Fruit fly (Drosophila melanogaster) whole organism, embryonic: ENCODE data around the gene Bace.

ENCODE experiments used
- Abd-B ChIP-seq: fragments of 200-800 bp; sonication (Bioruptor generic); optimal IDR thresholded peaks from 2 replicates; lab custom pipeline; 2018; ENCODE audit warnings: missing biosample characterization, mild to moderate bottlenecking, missing genetic modification characterization, moderate library complexity
- Atf-2 ChIP-seq: fragments of 200-800 bp; sonication (Bioruptor generic); optimal IDR thresholded peaks from 2 replicates; lab custom pipeline; 2016; ENCODE audit warnings: missing biosample characterization, missing genetic modification characterization
- Blimp-1 ChIP-seq: fragments of 200-800 bp; sonication (Bioruptor generic); optimal IDR thresholded peaks from 3 replicates; lab custom pipeline; 2018; ENCODE audit warnings: missing biosample characterization, missing genetic modification characterization, mild to moderate bottlenecking, moderate library complexity, missing genetic modification reagents
- CG10462 ChIP-seq: fragments of 200-800 bp; sonication (Bioruptor generic); optimal IDR thresholded peaks from 2 replicates; lab custom pipeline; 2016; ENCODE audit warnings: missing biosample characterization, missing genetic modification characterization
- CG11398 ChIP-seq: fragments of 200-800 bp; sonication (Bioruptor generic); optimal IDR thresholded peaks from 2 replicates; lab custom pipeline; 2016; ENCODE audit warnings: missing biosample characterization, missing genetic modification characterization
- CG12155 ChIP-seq: fragments of 200-800 bp; sonication (Bioruptor generic); optimal IDR thresholded peaks from 3 replicates; lab custom pipeline; 2016; ENCODE audit warnings: missing biosample characterization, missing genetic modification characterization
- CG12744 ChIP-seq: fragments of 200-800 bp; sonication (Bioruptor generic); optimal IDR thresholded peaks from 2 replicates; lab custom pipeline; 2016; ENCODE audit warnings: missing biosample characterization, missing genetic modification characterization
- CG12942 ChIP-seq: fragments of 200-800 bp; sonication (Bioruptor generic); optimal IDR thresholded peaks from 3 replicates; lab custom pipeline; 2016; ENCODE audit warnings: missing biosample characterization, missing genetic modification characterization
- CG13287 ChIP-seq: fragments of 200-800 bp; sonication (Bioruptor generic); IDR thresholded peaks from 2 replicates; pipeline ENCODE4 v1.3.6; 2022; ENCODE audit warnings: missing biosample characterization, missing genetic modification characterization; ENCODE audit not compliant: partially characterized antibody
- CG1603 ChIP-seq: fragments of 200-800 bp; sonication (Bioruptor generic); optimal IDR thresholded peaks from 2 replicates; lab custom pipeline; 2019; ENCODE audit warnings: missing biosample characterization, mild to moderate bottlenecking, missing genetic modification characterization, moderate library complexity
- CG1832 ChIP-seq: fragments of 200-800 bp; sonication (Bioruptor generic); optimal IDR thresholded peaks from 2 replicates; lab custom pipeline; 2017; ENCODE audit warnings: missing biosample characterization, mild to moderate bottlenecking, missing genetic modification characterization, inconsistent platforms
- CG18476 ChIP-seq: fragments of 200-800 bp; sonication (Bioruptor generic); optimal IDR thresholded peaks from 2 replicates; lab custom pipeline; 2016; ENCODE audit warnings: missing biosample characterization, mild to moderate bottlenecking, missing genetic modification characterization
- CG2120 ChIP-seq: fragments of 200-800 bp; sonication (Bioruptor generic); optimal IDR thresholded peaks from 3 replicates; lab custom pipeline; 2016; ENCODE audit warnings: missing biosample characterization, missing genetic modification characterization
- CG3847 ChIP-seq: fragments of 200-800 bp; sonication (Bioruptor generic); IDR thresholded peaks from 2 replicates; pipeline ENCODE4 v1.3.6; 2022; ENCODE audit warnings: missing biosample characterization, missing genetic modification characterization
- CG7556 ChIP-seq: fragments of 200-800 bp; sonication (Bioruptor generic); optimal IDR thresholded peaks from 2 replicates; lab custom pipeline; 2017; ENCODE audit warnings: missing biosample characterization, mild to moderate bottlenecking, missing genetic modification characterization
- CG7963 ChIP-seq: fragments of 200-800 bp; sonication (Bioruptor generic); IDR thresholded peaks from 3 replicates; pipeline ENCODE4 v1.3.6; 2022; ENCODE audit warnings: missing biosample characterization, missing genetic modification characterization; ENCODE audit not compliant: partially characterized antibody
- CG9817 ChIP-seq: fragments of 200-800 bp; sonication (Bioruptor generic); optimal IDR thresholded peaks from 2 replicates; lab custom pipeline; 2018; ENCODE audit warnings: missing biosample characterization, mild to moderate bottlenecking, missing genetic modification characterization, moderate library complexity
- Camta ChIP-seq: fragments of 200-800 bp; sonication (Bioruptor generic); optimal IDR thresholded peaks from 2 replicates; lab custom pipeline; 2016; ENCODE audit warnings: missing biosample characterization, missing genetic modification characterization
- Gsc ChIP-seq: fragments of 200-800 bp; sonication (Bioruptor generic); IDR thresholded peaks from 2 replicates; pipeline ENCODE4 v1.3.6; 2022; ENCODE audit warnings: missing biosample characterization, missing genetic modification characterization
- Hr3 ChIP-seq: fragments of 200-800 bp; sonication (Bioruptor generic); optimal IDR thresholded peaks from 3 replicates; lab custom pipeline; 2016; ENCODE audit warnings: missing biosample characterization, missing genetic modification characterization
- Lpt ChIP-seq: fragments of >200 bp; optimal IDR thresholded peaks from 2 replicates; lab custom pipeline; 2018; ENCODE audit warnings: missing biosample characterization, missing genetic modification characterization
- NK7.1 ChIP-seq: fragments of 200-800 bp; sonication (Bioruptor generic); optimal IDR thresholded peaks from 3 replicates; lab custom pipeline; 2016; ENCODE audit warnings: missing biosample characterization, missing genetic modification characterization
- Neu2 ChIP-seq: fragments of 200-800 bp; sonication (Bioruptor generic); optimal IDR thresholded peaks from 3 replicates; lab custom pipeline; 2016; ENCODE audit warnings: missing biosample characterization, missing genetic modification characterization, borderline replicate concordance
- Opbp ChIP-seq: fragments of 200-800 bp; sonication (Bioruptor generic); IDR thresholded peaks from 3 replicates; pipeline ENCODE4 v1.3.6; 2022; ENCODE audit warnings: missing biosample characterization, missing genetic modification characterization; ENCODE audit not compliant: partially characterized antibody
- Poxn ChIP-seq: fragments of 200-800 bp; sonication (Bioruptor generic); IDR thresholded peaks from 2 replicates; pipeline ENCODE4 v1.3.6; 2022; ENCODE audit warnings: missing biosample characterization, missing genetic modification characterization
- Side ChIP-seq: fragments of 200-800 bp; sonication (Bioruptor generic); optimal IDR thresholded peaks from 2 replicates; lab custom pipeline; 2016; ENCODE audit warnings: missing biosample characterization, missing genetic modification characterization
- Sox100B ChIP-seq: fragments of 200-800 bp; sonication (Bioruptor generic); optimal IDR thresholded peaks from 3 replicates; lab custom pipeline; 2018; ENCODE audit warnings: missing biosample characterization, mild to moderate bottlenecking, missing genetic modification characterization
- Spps ChIP-seq: fragments of 200-800 bp; sonication (Bioruptor generic); optimal IDR thresholded peaks from 2 replicates; lab custom pipeline; 2018; ENCODE audit warnings: missing biosample characterization, mild to moderate bottlenecking, missing genetic modification characterization
- Sry-β ChIP-seq: fragments of 200-800 bp; sonication (Bioruptor generic); optimal IDR thresholded peaks from 2 replicates; lab custom pipeline; 2018; ENCODE audit warnings: missing biosample characterization, mild to moderate bottlenecking, missing genetic modification characterization, moderate library complexity
- Tbp ChIP-seq: fragments of >200 bp; optimal IDR thresholded peaks from 2 replicates; lab custom pipeline; 2018; ENCODE audit warnings: missing biosample characterization, missing genetic modification characterization
- ase ChIP-seq: fragments of 200-800 bp; sonication (Bioruptor generic); IDR thresholded peaks from 3 replicates; pipeline ENCODE4 v1.3.6; 2022; ENCODE audit warnings: missing biosample characterization, missing genetic modification characterization
- chinmo ChIP-seq: fragments of 200-800 bp; sonication (Bioruptor generic); IDR thresholded peaks from 4 replicates; pipeline ENCODE4 v1.3.6; 2022; ENCODE audit warnings: missing biosample characterization, missing genetic modification characterization; ENCODE audit not compliant: partially characterized antibody
- ems ChIP-seq: fragments of 200-800 bp; sonication (Bioruptor generic); optimal IDR thresholded peaks from 3 replicates; lab custom pipeline; 2016; ENCODE audit warnings: missing biosample characterization, missing genetic modification characterization
- hth ChIP-seq: fragments of >200 bp; optimal IDR thresholded peaks from 2 replicates; lab custom pipeline; 2017; ENCODE audit warnings: inconsistent platforms
- ind ChIP-seq: fragments of 200-800 bp; sonication (Bioruptor generic); optimal IDR thresholded peaks from 3 replicates; lab custom pipeline; 2016; ENCODE audit warnings: missing biosample characterization, missing genetic modification characterization
- inv ChIP-seq: fragments of 200-800 bp; sonication (Bioruptor generic); IDR thresholded peaks from 2 replicates; pipeline ENCODE4 v1.3.6; 2022; ENCODE audit warnings: missing biosample characterization, missing genetic modification characterization; ENCODE audit not compliant: partially characterized antibody
- jumu ChIP-seq: fragments of 200-800 bp; sonication (Bioruptor generic); optimal IDR thresholded peaks from 3 replicates; lab custom pipeline; 2016; ENCODE audit warnings: missing biosample characterization, missing genetic modification characterization
- kni ChIP-seq: fragments of 200-800 bp; sonication (Bioruptor generic); optimal IDR thresholded peaks from 3 replicates; lab custom pipeline; 2017; ENCODE audit warnings: mild to moderate bottlenecking, missing biosample characterization, missing genetic modification reagents, missing genetic modification characterization
- lilli ChIP-seq: fragments of 200-800 bp; sonication (Bioruptor generic); optimal IDR thresholded peaks from 3 replicates; lab custom pipeline; 2016; ENCODE audit warnings: missing biosample characterization, missing genetic modification characterization
- mld ChIP-seq: fragments of 200-800 bp; sonication (Bioruptor generic); IDR thresholded peaks from 3 replicates; pipeline ENCODE4 v1.3.6; 2022; ENCODE audit warnings: missing biosample characterization, missing genetic modification characterization; ENCODE audit not compliant: partially characterized antibody
- org-1 ChIP-seq: fragments of 200-800 bp; sonication (Bioruptor generic); optimal IDR thresholded peaks from 2 replicates; lab custom pipeline; 2017; ENCODE audit warnings: missing biosample characterization, missing genetic modification characterization
- pb ChIP-seq: fragments of 200-800 bp; sonication (Bioruptor generic); optimal IDR thresholded peaks from 3 replicates; lab custom pipeline; 2016; ENCODE audit warnings: missing biosample characterization, missing genetic modification characterization
- prd ChIP-seq, 3 experiments: fragments of >200 bp in 2 of 3; fragments of 200-800 bp in 1 of 3; sonication (Bioruptor generic) in 1 of 3; optimal IDR thresholded peaks in 2 of 3; IDR thresholded peaks in 1 of 3; 2 replicates in 2 of 3; 3 replicates in 1 of 3; pipeline versions ENCODE4 v1.3.6 to Lab custom; 2017 to 2022; ENCODE audit warnings: missing biosample characterization in 1 of 3, missing genetic modification characterization in 1 of 3
- psq ChIP-seq: fragments of 200-800 bp; sonication (Bioruptor generic); optimal IDR thresholded peaks from 2 replicates; lab custom pipeline; 2017; ENCODE audit warnings: missing biosample characterization, missing genetic modification characterization
- pum ChIP-seq: fragments of 200-800 bp; sonication (Bioruptor generic); optimal IDR thresholded peaks from 2 replicates; lab custom pipeline; 2016; ENCODE audit warnings: missing biosample characterization, missing genetic modification characterization
- pzg ChIP-seq: fragments of 200-800 bp; sonication (Bioruptor generic); optimal IDR thresholded peaks from 3 replicates; lab custom pipeline; 2018; ENCODE audit warnings: missing biosample characterization, mild to moderate bottlenecking, missing genetic modification characterization, moderate library complexity
- rib ChIP-seq: fragments of 200-800 bp; sonication (Bioruptor generic); IDR thresholded peaks from 2 replicates; pipeline ENCODE4 v1.3.6; 2022; ENCODE audit warnings: missing biosample characterization, missing genetic modification characterization
- vfl ChIP-seq: fragments of 200-800 bp; sonication (Bioruptor generic); optimal IDR thresholded peaks from 2 replicates; lab custom pipeline; 2016; ENCODE audit warnings: missing biosample characterization, missing genetic modification characterization
- vvl ChIP-seq: fragments of 200-800 bp; sonication (Bioruptor generic); IDR thresholded peaks from 2 replicates; pipeline ENCODE4 v1.3.6; 2022; ENCODE audit warnings: missing biosample characterization, missing genetic modification characterization
- wdn ChIP-seq: fragments of 200-800 bp; sonication (Bioruptor generic); IDR thresholded peaks from 2 replicates; pipeline ENCODE4 v1.3.6; 2022; ENCODE audit warnings: missing biosample characterization, missing genetic modification characterization

The Bace gene

DNA sequence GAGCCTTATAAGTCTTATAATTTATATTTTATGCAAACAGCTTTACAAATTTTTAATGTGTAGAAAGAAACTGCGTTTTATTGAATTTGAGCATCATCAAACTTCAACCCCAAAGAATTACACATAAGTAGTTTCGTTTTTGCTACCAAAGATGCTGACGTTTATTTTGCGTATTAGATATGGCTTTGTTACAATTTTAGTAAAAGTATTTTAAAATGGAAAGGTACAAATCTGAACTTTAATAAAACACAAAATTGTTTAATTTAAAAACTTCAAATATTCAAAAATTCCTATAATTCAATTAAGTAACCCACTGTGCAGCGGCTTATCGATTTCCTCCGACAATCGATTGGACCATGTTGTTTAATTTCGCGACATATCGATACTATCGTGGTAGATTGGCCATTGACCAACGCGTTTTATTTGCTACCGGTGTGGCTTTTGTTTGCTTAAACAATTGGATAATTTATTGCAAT lies 32.0 kb downstream of the Bace start, which contains the start of gene prg (continued):
- TF ChIP-seq Camta (GFP tag; lab: Kevin White, UChicago) (peak; percentile 62), vfl (GFP tag; lab: Kevin White, UChicago) (no peak), prd (optimal IDR thresholded peaks at IDR 0.05; lab: Kevin White, UChicago) (no peak), prd (GFP tag; IDR thresholded peaks at IDR 0.05; lab: Robert Waterston, UW) (no peak; the same call in 2 of the 3 replicates), CG11398 (GFP tag; lab: Kevin White, UChicago) (peak; percentile 3), jumu (GFP tag; lab: Kevin White, UChicago) (peak; percentile 71), CG10462 (GFP tag; lab: Kevin White, UChicago) (peak; percentile 34), CG12744 (GFP tag; lab: Kevin White, UChicago) (peak; percentile 60), Hr3 (GFP tag; lab: Kevin White, UChicago) (peak; percentile 58), ind (GFP tag; lab: Kevin White, UChicago) (peak; percentile 43), CG7556 (GFP tag; lab: Kevin White, UChicago) (peak; percentile 70), CG9817 (tag; lab: Kevin White, UChicago) (peak; percentile 59), lilli (peak; percentile 74), Opbp (GFP tag; lab: Robert Waterston, UW) (peak; percentile 96), CG12942 (GFP tag; lab: Kevin White, UChicago) (peak; percentile 1), pb (GFP tag; lab: Kevin White, UChicago) (peak; percentile 51), wdn (0 out of 2 replicates have a peak, but pooled peaks have one; percentile 32), Sry-β (GFP tag; lab: Kevin White, UChicago) (no peak), Abd-B (peak; percentile 52), CG1603 (tag; lab: Kevin White, UChicago) (peak; percentile 57), kni (no peak), ase (GFP tag; lab: Robert Waterston, UW) (no peak), Blimp-1 (GFP tag; lab: Kevin White, UChicago) (peak; percentile 62), NK7.1 (peak; percentile 24), Neu2 (no peak), inv (GFP tag; lab: Robert Waterston, UW) (peak; percentile 90), chinmo (GFP tag; lab: Robert Waterston, UW) (peak; percentile 97), CG7963 (GFP tag; lab: Robert Waterston, UW) (peak; percentile 98), CG13287 (GFP tag; lab: Robert Waterston, UW) (peak; percentile 98), psq (no peak), Side (GFP tag; lab: Kevin White, UChicago) (peak; percentile 65), Lpt (GFP tag; lab: Kevin White, UChicago) (no peak), vvl (GFP tag; lab: Robert Waterston, UW) (peak; percentile 64), Sox100B (GFP tag; lab: Kevin White, UChicago) (peak; percentile 75), Poxn (GFP tag; lab: Robert Waterston, UW) (no peak), hth (no peak), CG12155 (GFP tag; lab: Kevin White, UChicago) (peak; percentile 45), Tbp (GFP tag; lab: Kevin White, UChicago) (no peak), Gsc (GFP tag; lab: Robert Waterston, UW) (no peak), CG3847 (GFP tag; lab: Robert Waterston, UW) (peak; percentile 63), ems (GFP tag; lab: Kevin White, UChicago) (peak; percentile 78), pum (GFP tag; lab: Kevin White, UChicago) (peak; percentile 54), CG1832 (no peak), Atf-2 (GFP tag; lab: Kevin White, UChicago) (peak; percentile 45), mld (peak; percentile 95), org-1 (GFP tag; lab: Kevin White, UChicago) (no peak), CG18476 (GFP tag; lab: Kevin White, UChicago) (peak; percentile 85), pzg (GFP tag; lab: Kevin White, UChicago) (peak; percentile 59), Spps (no peak), rib (GFP tag; lab: Robert Waterston, UW) (peak; percentile 56; the same call in 1 of the 2 replicates), CG2120 (GFP tag; lab: Kevin White, UChicago) (peak; percentile 83)
